Worm (Caenorhabditis elegans): ENCODE results near the gene srw-129.
"Not testable (repeated sequence)": the region's sequence is repeated elsewhere in the genome, so short reads cannot be mapped to it uniquely, and the experiment has no call there.

ce11 chrV:2952102-2952501, 19.6 kb upstream of the srw-129 start, which contains the start of gene srw-122:
- TF ChIP-seq T22C8.4 (GFP tag; IDR thresholded peaks at IDR 0.05); ztf-23 (GFP tag; IDR thresholded peaks at IDR 0.05); klf-2 (GFP tag; conservative IDR thresholded peaks at IDR 0.05); med-1 (GFP tag; optimal IDR thresholded peaks at IDR 0.05; ENCODE audit: insufficient read depth); cog-1 (tag; optimal IDR thresholded peaks at IDR 0.05); flt-1 (GFP tag; IDR thresholded peaks at IDR 0.05); ref-1 (GFP tag; conservative IDR thresholded peaks at IDR 0.05): not testable (repeated sequence)
